Worm (Caenorhabditis elegans): ENCODE measurements around the gene nhr-263.
"Not testable (repeated sequence)": the region's sequence is repeated elsewhere in the genome, so short reads cannot be mapped to it uniquely, and the experiment has no call there.

nhr-263 gene

DNA sequence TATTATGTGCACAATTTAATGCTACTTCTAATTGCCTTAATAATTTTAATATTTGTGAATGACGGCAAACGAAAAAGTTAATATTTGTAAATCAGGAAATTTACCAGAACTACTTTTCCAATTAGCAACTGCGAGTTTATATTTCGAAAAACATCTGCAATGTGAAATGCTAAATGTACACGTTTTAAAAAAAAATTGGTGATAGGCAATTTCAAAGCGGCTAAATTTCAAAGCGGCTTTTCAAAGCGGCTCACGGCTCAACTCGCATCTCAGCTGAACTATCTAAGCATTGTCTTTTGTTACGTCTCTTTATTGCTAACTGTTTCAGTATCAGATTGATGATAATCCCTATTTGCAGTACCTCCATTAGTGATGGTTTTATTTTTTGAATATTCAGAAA lies 2.0 kb downstream of the nhr-263 start, which contains the start of gene srh-187:
TSS of gene srh-187 (minus strand) at position 101 of the 400 bp plus-strand sequence.
- no peak for TF ChIP-seq med-1 (GFP tag; optimal IDR thresholded peaks at IDR 0.05; ENCODE audit: insufficient read depth)
- TF ChIP-seq ref-1 (GFP tag; conservative IDR thresholded peaks at IDR 0.05), result no peak
- TF ChIP-seq T22C8.4 (GFP tag; IDR thresholded peaks at IDR 0.05), result no peak
- TF ChIP-seq tab-1 (GFP tag; IDR thresholded peaks at IDR 0.05), result no peak
- no peak for TF ChIP-seq flt-1 (GFP tag; IDR thresholded peaks at IDR 0.05)
- TF ChIP-seq ztf-23 (GFP tag; IDR thresholded peaks at IDR 0.05), result no peak
- no peak for TF ChIP-seq cog-1 (tag; optimal IDR thresholded peaks at IDR 0.05)
- TF ChIP-seq klf-2 (GFP tag; conservative IDR thresholded peaks at IDR 0.05), result no peak

- not testable (repeated sequence) for TF ChIP-seq tab-1 (GFP tag; IDR thresholded peaks at IDR 0.05); klf-2 (GFP tag; conservative IDR thresholded peaks at IDR 0.05); cog-1 (tag; optimal IDR thresholded peaks at IDR 0.05)
Measured at ce11 chrV:7337218-7337617, 4.6 kb downstream of the nhr-263 start, which contains the start of gene F10G2.7. Gene F10G2.7 (minus strand): TSS chrV:7337318.

DNA sequence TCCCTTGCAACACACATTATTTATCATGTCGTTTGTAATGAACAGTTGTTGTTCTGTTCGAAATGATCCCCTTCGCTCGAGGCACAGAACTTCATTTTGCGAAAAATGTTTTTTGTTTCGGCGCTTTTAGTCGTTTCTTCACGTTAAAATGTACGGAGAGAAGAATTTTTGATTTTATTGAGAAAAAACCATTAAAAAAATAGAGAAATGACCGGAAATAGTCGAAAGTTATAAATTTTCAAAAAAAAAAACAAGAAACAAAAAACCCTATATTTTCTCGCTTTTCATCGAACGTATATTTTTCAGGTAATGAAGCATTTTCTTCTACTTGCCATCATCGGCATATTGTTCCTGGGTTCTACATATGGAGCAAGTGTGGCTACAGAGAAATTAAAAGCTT lies 9.6 kb downstream of the nhr-263 start, which contains the start of gene F10G2.1:
TSS of gene F10G2.1 (plus strand) at position 301 of the 400 bp plus-strand sequence.
- no peak for TF ChIP-seq ztf-23 (GFP tag; IDR thresholded peaks at IDR 0.05)
- TF ChIP-seq cog-1 (tag; optimal IDR thresholded peaks at IDR 0.05), result no peak
- TF ChIP-seq flt-1 (GFP tag; IDR thresholded peaks at IDR 0.05), result no peak
- no peak for TF ChIP-seq ref-1 (GFP tag; conservative IDR thresholded peaks at IDR 0.05)
- no peak for TF ChIP-seq T22C8.4 (GFP tag; IDR thresholded peaks at IDR 0.05)
- no peak for TF ChIP-seq klf-2 (GFP tag; conservative IDR thresholded peaks at IDR 0.05)
- no peak for TF ChIP-seq tab-1 (GFP tag; IDR thresholded peaks at IDR 0.05)
- TF ChIP-seq med-1 (GFP tag; optimal IDR thresholded peaks at IDR 0.05; ENCODE audit: insufficient read depth), result no peak
- TF ChIP-seq ztf-29 (GFP tag; IDR thresholded peaks at IDR 0.05), result no peak

DNA sequence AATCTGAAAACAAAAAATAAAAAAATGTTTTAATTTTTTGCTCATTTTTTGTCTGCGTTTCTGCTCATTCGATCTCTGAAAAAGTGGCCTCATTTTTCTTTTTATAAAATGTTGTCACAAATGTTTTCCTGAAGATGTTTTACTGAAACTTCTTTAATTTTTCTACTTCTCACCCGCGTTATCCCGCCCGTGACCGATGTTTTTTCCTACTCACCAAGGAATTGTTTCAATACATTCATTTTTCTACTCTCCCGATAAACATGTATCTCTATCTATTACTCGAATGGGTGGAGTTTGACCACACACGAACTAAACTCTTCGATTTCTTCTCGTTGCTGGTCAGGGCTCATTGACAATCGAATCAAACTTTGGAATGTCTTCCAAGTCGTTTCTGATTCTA lies 11.0 kb downstream of the nhr-263 start, which contains the start of gene F10G2.2:
TSS of gene F10G2.2 (plus strand) at position 301 of the 400 bp plus-strand sequence.
- TF ChIP-seq cog-1 (tag; optimal IDR thresholded peaks at IDR 0.05), result no peak
- no peak for TF ChIP-seq ref-1 (GFP tag; conservative IDR thresholded peaks at IDR 0.05)
- TF ChIP-seq ztf-23 (GFP tag; IDR thresholded peaks at IDR 0.05), result no peak
- TF ChIP-seq ztf-29 (GFP tag; IDR thresholded peaks at IDR 0.05), result no peak
- no peak for TF ChIP-seq klf-2 (GFP tag; conservative IDR thresholded peaks at IDR 0.05)
- no peak for TF ChIP-seq flt-1 (GFP tag; IDR thresholded peaks at IDR 0.05)
- no peak for TF ChIP-seq tab-1 (GFP tag; IDR thresholded peaks at IDR 0.05)
- no peak for TF ChIP-seq T22C8.4 (GFP tag; IDR thresholded peaks at IDR 0.05)
- TF ChIP-seq med-1 (GFP tag; optimal IDR thresholded peaks at IDR 0.05; ENCODE audit: insufficient read depth), result no peak

DNA sequence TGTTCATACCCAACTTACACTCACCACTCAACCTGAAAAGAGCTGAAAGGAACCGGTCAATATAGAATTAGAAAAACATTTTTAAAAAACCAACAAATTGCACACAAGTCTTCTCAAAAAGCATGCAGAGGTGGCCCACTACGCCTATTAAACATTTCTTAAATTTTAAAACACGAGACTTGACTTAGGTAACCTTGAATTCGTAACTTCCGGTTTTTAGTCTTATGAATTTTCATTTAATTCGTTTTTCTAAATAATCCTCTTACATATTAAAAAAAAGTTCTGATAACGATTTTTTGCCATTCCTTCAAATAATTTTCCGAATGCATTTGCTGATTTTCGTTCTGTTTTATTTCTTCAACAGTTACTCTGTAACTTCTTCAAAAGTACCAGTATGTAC lies 13.8 kb downstream of the nhr-263 start, which contains the start of gene clec-7:
TSS of gene clec-7 (plus strand) at position 301 of the 400 bp plus-strand sequence.
- TF ChIP-seq flt-1 (GFP tag; IDR thresholded peaks at IDR 0.05) (no peak), T22C8.4 (GFP tag; IDR thresholded peaks at IDR 0.05) (no peak), klf-2 (GFP tag; conservative IDR thresholded peaks at IDR 0.05) (no peak), ztf-29 (GFP tag; IDR thresholded peaks at IDR 0.05) (no peak), ztf-23 (GFP tag; IDR thresholded peaks at IDR 0.05) (no peak), cog-1 (tag; optimal IDR thresholded peaks at IDR 0.05) (no peak), med-1 (GFP tag; optimal IDR thresholded peaks at IDR 0.05; ENCODE audit: insufficient read depth) (no peak), ref-1 (GFP tag; conservative IDR thresholded peaks at IDR 0.05) (no peak), tab-1 (GFP tag; IDR thresholded peaks at IDR 0.05) (no peak)

ce11 chrV:7326928-7327327 lies 14.9 kb downstream of the nhr-263 start, which contains the start of gene F10G2.4:
Gene F10G2.4 (plus strand): TSS chrV:7327228.
- TF ChIP-seq tab-1 (GFP tag; IDR thresholded peaks at IDR 0.05) (no peak), med-1 (GFP tag; optimal IDR thresholded peaks at IDR 0.05; ENCODE audit: insufficient read depth) (no peak), ztf-23 (GFP tag; IDR thresholded peaks at IDR 0.05) (no peak), ztf-29 (GFP tag; IDR thresholded peaks at IDR 0.05) (no peak), ref-1 (GFP tag; conservative IDR thresholded peaks at IDR 0.05) (no peak), flt-1 (GFP tag; IDR thresholded peaks at IDR 0.05) (no peak), cog-1 (tag; optimal IDR thresholded peaks at IDR 0.05) (no peak), klf-2 (GFP tag; conservative IDR thresholded peaks at IDR 0.05) (no peak), T22C8.4 (GFP tag; IDR thresholded peaks at IDR 0.05) (no peak)

ce11 chrV:7325285-7325684 lies 16.6 kb downstream of the nhr-263 start, which contains the start of gene srx-92:
Gene srx-92 (minus strand): TSS chrV:7325385.
- TF ChIP-seq ref-1 (GFP tag; conservative IDR thresholded peaks at IDR 0.05) (no peak), ztf-23 (GFP tag; IDR thresholded peaks at IDR 0.05) (no peak), klf-2 (GFP tag; conservative IDR thresholded peaks at IDR 0.05) (no peak), flt-1 (GFP tag; IDR thresholded peaks at IDR 0.05) (no peak), ztf-29 (GFP tag; IDR thresholded peaks at IDR 0.05) (no peak), T22C8.4 (GFP tag; IDR thresholded peaks at IDR 0.05) (no peak), tab-1 (GFP tag; IDR thresholded peaks at IDR 0.05) (no peak), med-1 (GFP tag; optimal IDR thresholded peaks at IDR 0.05; ENCODE audit: insufficient read depth) (no peak), cog-1 (tag; optimal IDR thresholded peaks at IDR 0.05) (no peak)

ce11 chrV:7321915-7322314 lies 19.9 kb downstream of the nhr-263 start, which contains the start of gene F10G2.10:
Gene F10G2.10 (plus strand): TSS chrV:7322215.
- TF ChIP-seq tab-1 (GFP tag; IDR thresholded peaks at IDR 0.05) (no peak), med-1 (GFP tag; optimal IDR thresholded peaks at IDR 0.05; ENCODE audit: insufficient read depth) (no peak), T22C8.4 (GFP tag; IDR thresholded peaks at IDR 0.05) (no peak), klf-2 (GFP tag; conservative IDR thresholded peaks at IDR 0.05) (no peak), ztf-29 (GFP tag; IDR thresholded peaks at IDR 0.05) (no peak), flt-1 (GFP tag; IDR thresholded peaks at IDR 0.05) (no peak)

ce11 chrV:7320909-7321308 lies 20.9 kb downstream of the nhr-263 start, which contains the start of gene lmd-4:
Gene lmd-4 (minus strand): TSS chrV:7321009.
- no peak for TF ChIP-seq klf-2 (GFP tag; conservative IDR thresholded peaks at IDR 0.05)
- no peak for TF ChIP-seq tab-1 (GFP tag; IDR thresholded peaks at IDR 0.05)
- TF ChIP-seq flt-1 (GFP tag; IDR thresholded peaks at IDR 0.05), result no peak
- no peak for TF ChIP-seq ztf-23 (GFP tag; IDR thresholded peaks at IDR 0.05)
- no peak for TF ChIP-seq ztf-29 (GFP tag; IDR thresholded peaks at IDR 0.05)
- TF ChIP-seq cog-1 (tag; optimal IDR thresholded peaks at IDR 0.05), result no peak
- no peak for TF ChIP-seq ref-1 (GFP tag; conservative IDR thresholded peaks at IDR 0.05)
- no peak for TF ChIP-seq T22C8.4 (GFP tag; IDR thresholded peaks at IDR 0.05)
- TF ChIP-seq med-1 (GFP tag; optimal IDR thresholded peaks at IDR 0.05; ENCODE audit: insufficient read depth), result no peak
